Worm (Caenorhabditis elegans) whole organism, young adult: ENCODE data around the gene asb-2.

Experiments
- B0019.2 ChIP-seq: fragments of 200-800 bp; sonication (Bioruptor generic); conservative IDR thresholded peaks from 2 replicates; pipeline ENCODE4 v1.3.6; 2022; ENCODE audit warnings: missing genetic modification reagents, missing genetic modification characterization, missing compliant biosample characterization
- F55B11.4 ChIP-seq: sonication (generic microtip); optimal IDR thresholded peaks from 2 replicates; lab custom pipeline; 2016; ENCODE audit warnings: missing compliant biosample characterization, missing genetic modification characterization, borderline replicate concordance; ENCODE audit not compliant: insufficient read depth
- T26A5.8 ChIP-seq: sonication (generic microtip); optimal IDR thresholded peaks from 2 replicates; lab custom pipeline; 2016; ENCODE audit warnings: missing genetic modification characterization, missing compliant biosample characterization
- akir-1 ChIP-seq: fragments of 200-800 bp; sonication (Bioruptor generic); optimal IDR thresholded peaks from 2 replicates; lab custom pipeline; 2018; ENCODE audit warnings: mild to moderate bottlenecking, missing genetic modification characterization, moderate library complexity, missing compliant biosample characterization
- athp-1 ChIP-seq: sonication (generic microtip); optimal IDR thresholded peaks from 2 replicates; lab custom pipeline; 2017; ENCODE audit warnings: mild to moderate bottlenecking, missing genetic modification characterization, missing compliant biosample characterization
- attf-5 ChIP-seq: fragments of 200-800 bp; sonication (Bioruptor generic); optimal IDR thresholded peaks from 2 replicates; lab custom pipeline; 2018; ENCODE audit warnings: mild to moderate bottlenecking, missing genetic modification characterization, missing compliant biosample characterization
- cebp-1 ChIP-seq, 2 experiments: fragments of 200-800 bp in 1 of 2; sonication (Bioruptor generic) in 1 of 2; sonication (generic microtip) in 1 of 2; IDR thresholded peaks in 1 of 2; optimal IDR thresholded peaks in 1 of 2; 2 replicates each; pipeline versions ENCODE4 v1.3.6 to Lab custom; 2017 to 2022; ENCODE audit warnings: missing compliant biosample characterization in 2 of 2, missing genetic modification characterization in 2 of 2, mild to moderate bottlenecking in 1 of 2, missing genetic modification reagents in 1 of 2, moderate library complexity in 1 of 2
- cebp-2 ChIP-seq: fragments of 200-800 bp; sonication (Bioruptor generic); IDR thresholded peaks from 2 replicates; pipeline ENCODE4 v1.3.6; 2022; ENCODE audit warnings: missing genetic modification characterization, missing compliant biosample characterization
- die-1 ChIP-seq: sonication (generic microtip); optimal IDR thresholded peaks from 2 replicates; lab custom pipeline; 2016; ENCODE audit warnings: missing genotype, mild to moderate bottlenecking, missing genetic modification characterization, missing compliant biosample characterization
- dox-1 ChIP-seq: fragments of 200-800 bp; sonication (Bioruptor generic); IDR thresholded peaks from 2 replicates; pipeline ENCODE4 v1.3.6; 2022; ENCODE audit warnings: missing genetic modification reagents, missing genetic modification characterization, missing compliant biosample characterization
- dpff-1 ChIP-seq: sonication (generic microtip); optimal IDR thresholded peaks from 2 replicates; lab custom pipeline; 2017; ENCODE audit warnings: mild to moderate bottlenecking, missing genetic modification characterization, missing compliant biosample characterization
- dpl-1 ChIP-seq: fragments of 150-350 bp; optimal IDR thresholded peaks from 2 replicates; lab custom pipeline; 2014; ENCODE audit warnings: missing biosample characterization, missing genetic modification reagents, missing genetic modification characterization
- egl-18 ChIP-seq: fragments of 200-800 bp; sonication (Bioruptor generic); IDR thresholded peaks from 2 replicates; pipeline ENCODE4 v1.3.6; 2022; ENCODE audit warnings: missing genetic modification reagents, missing genetic modification characterization, missing compliant biosample characterization
- egrh-3 ChIP-seq: fragments of 200-800 bp; sonication (Bioruptor generic); IDR thresholded peaks from 2 replicates; pipeline ENCODE4 v1.3.6; 2022; ENCODE audit warnings: missing genetic modification reagents, missing genetic modification characterization, missing compliant biosample characterization
- ekl-4 ChIP-seq: fragments of 200-800 bp; sonication (Bioruptor generic); IDR thresholded peaks from 2 replicates; pipeline ENCODE4 v1.3.6; 2022; ENCODE audit warnings: missing genetic modification reagents, missing genetic modification characterization, missing compliant biosample characterization
- hmg-1.2 ChIP-seq: fragments of 200-800 bp; sonication (Bioruptor generic); IDR thresholded peaks from 2 replicates; pipeline ENCODE4 v1.3.6; 2022; ENCODE audit warnings: missing genetic modification reagents, missing genetic modification characterization, missing compliant biosample characterization
- lin-54 ChIP-seq: fragments of 200-800 bp; sonication (Bioruptor generic); optimal IDR thresholded peaks from 2 replicates; lab custom pipeline; 2018; ENCODE audit warnings: mild to moderate bottlenecking, missing genetic modification characterization, missing compliant biosample characterization
- madf-10 ChIP-seq: sonication (generic microtip); optimal IDR thresholded peaks from 2 replicates; lab custom pipeline; 2016; ENCODE audit warnings: mild to moderate bottlenecking, missing genetic modification characterization, missing compliant biosample characterization
- nhr-120 ChIP-seq: fragments of 200-800 bp; sonication (Bioruptor generic); IDR thresholded peaks from 2 replicates; pipeline ENCODE4 v1.3.6; 2022; ENCODE audit warnings: missing genetic modification characterization, missing compliant biosample characterization
- nhr-179 ChIP-seq: sonication (generic microtip); optimal IDR thresholded peaks from 2 replicates; lab custom pipeline; 2016; ENCODE audit warnings: mild to moderate bottlenecking, missing genetic modification characterization, missing compliant biosample characterization
- nhr-80 ChIP-seq: sonication (generic microtip); optimal IDR thresholded peaks from 2 replicates; lab custom pipeline; 2016; ENCODE audit warnings: missing genetic modification characterization, missing compliant biosample characterization
- pbrm-1 ChIP-seq: fragments of 200-800 bp; sonication (Bioruptor generic); IDR thresholded peaks from 2 replicates; pipeline ENCODE4 v1.3.6; 2022; ENCODE audit warnings: missing genetic modification reagents, missing genetic modification characterization, missing compliant biosample characterization
- rcor-1 ChIP-seq: fragments of 200-800 bp; sonication (Bioruptor generic); IDR thresholded peaks from 2 replicates; pipeline ENCODE4 v1.3.6; 2022; ENCODE audit warnings: missing genetic modification reagents, missing genetic modification characterization, missing compliant biosample characterization
- rpc-1 ChIP-seq, 2 experiments: fragments of 150-350 bp in 1 of 2; sonication (generic microtip) in 1 of 2; optimal IDR thresholded peaks; 2 replicates each; lab custom pipeline; 2014 to 2018; ENCODE audit warnings: missing biosample characterization in 1 of 2, missing genetic modification characterization in 1 of 2, missing genetic modification reagents in 1 of 2, missing genotype in 1 of 2
- unc-62 ChIP-seq: fragments of 150-350 bp; optimal IDR thresholded peaks from 2 replicates; lab custom pipeline; 2014; ENCODE audit warnings: missing biosample characterization, missing genetic modification reagents, missing genetic modification characterization
- ztf-6 ChIP-seq: fragments of 200-800 bp; sonication (Bioruptor generic); IDR thresholded peaks from 2 replicates; pipeline ENCODE4 v1.3.6; 2022; ENCODE audit warnings: missing genetic modification reagents, missing genetic modification characterization, missing compliant biosample characterization

Gene asb-2

ce11 chrX:4493439-4494006 is 24.0 kb downstream of the asb-2 start (continued):
- no peak for TF ChIP-seq rpc-1 (optimal IDR thresholded peaks at IDR 0.05; lab: Kevin White, UChicago)
- TF ChIP-seq rpc-1 (tag; optimal IDR thresholded peaks at IDR 0.05; lab: Kevin White, UChicago): no peak
- no peak for TF ChIP-seq T26A5.8
- no peak for TF ChIP-seq madf-10 (tag; lab: Kevin White, UChicago)
- no peak for TF ChIP-seq pbrm-1 (GFP tag; lab: Robert Waterston, UW)

- no peak for TF ChIP-seq ekl-4 (GFP tag; lab: Robert Waterston, UW)
- no peak for TF ChIP-seq dpff-1 (tag; lab: Kevin White, UChicago)
- no peak for TF ChIP-seq dpl-1 (GFP tag; lab: Kevin White, UChicago)
- no peak for TF ChIP-seq die-1
- no peak for TF ChIP-seq F55B11.4
- TF ChIP-seq nhr-80 (tag; lab: Kevin White, UChicago): no peak
- no peak for TF ChIP-seq lin-54 (GFP tag; lab: Kevin White, UChicago)
- TF ChIP-seq nhr-179: no peak
- no peak for TF ChIP-seq rcor-1
Observed at ce11 chrX:4495814-4496567, 26.4 kb downstream of the asb-2 start.

- TF ChIP-seq cebp-1 (GFP tag; IDR thresholded peaks at IDR 0.05; lab: Robert Waterston, UW) (no peak), cebp-1 (tag; optimal IDR thresholded peaks at IDR 0.05; lab: Kevin White, UChicago) (peak; percentile 30), attf-5 (GFP tag; lab: Kevin White, UChicago) (peak; percentile 26), nhr-80 (tag; lab: Kevin White, UChicago) (peak; percentile 87), egl-18 (GFP tag; lab: Robert Waterston, UW) (no peak), egrh-3 (no peak), dox-1 (GFP tag; lab: Robert Waterston, UW) (peak; percentile 45; the same call in 1 of the 2 replicates)
Observed at ce11 chrX:4498078-4498477, 28.5 kb downstream of the asb-2 start.

- TF ChIP-seq ztf-6 (GFP tag; lab: Robert Waterston, UW): no peak
- peak; percentile 2 for TF ChIP-seq nhr-80 (tag; lab: Kevin White, UChicago)
Observed at ce11 chrX:4498478-4498877, 28.9 kb downstream of the asb-2 start.

ce11 chrX:4500499-4500898 is 30.9 kb downstream of the asb-2 start:
- TF ChIP-seq B0019.2 (GFP tag; lab: Robert Waterston, UW) (no peak), nhr-120 (no peak)

ce11 chrX:4502039-4502438 is 32.5 kb downstream of the asb-2 start:
- no peak for TF ChIP-seq egl-18 (GFP tag; lab: Robert Waterston, UW)
- no peak for TF ChIP-seq athp-1 (tag; lab: Kevin White, UChicago)
- no peak for TF ChIP-seq madf-10 (tag; lab: Kevin White, UChicago)
- no peak for TF ChIP-seq dpl-1 (GFP tag; lab: Kevin White, UChicago)
- TF ChIP-seq lin-54 (GFP tag; lab: Kevin White, UChicago): no peak

ce11 chrX:4503259-4503658 is 33.7 kb downstream of the asb-2 start:
- no peak for TF ChIP-seq cebp-2 (GFP tag; lab: Robert Waterston, UW)
- peak; percentile 41; the same call in 1 of the 2 replicates for TF ChIP-seq hmg-1.2 (GFP tag; lab: Robert Waterston, UW)
- TF ChIP-seq nhr-179: no peak
- TF ChIP-seq unc-62: no peak
- no peak for TF ChIP-seq akir-1
